In genomic region chrX:2298708-2299370, dm6 we compare ENCODE assay signal across 1 fruit fly cellular context.
TF ChIP-seq lines count a peak whose summit lies in the region.

No protein-coding gene starts in this region.

TF ChIP-seq in whole organism, embryonic, 481 proteins besides CTCF, POLR2A, EP300 and RAD21 (continued from another document and continues in another):
- TF ChIP-seq dmrt99B (tag; optimal IDR thresholded peaks at IDR 0.05; lab: Kevin White, UChicago): peak; percentile 87
- TF ChIP-seq CG7372 (GFP tag; IDR thresholded peaks at IDR 0.05; lab: Robert Waterston, UW): peak; percentile 47; the same call in 1 of the 2 replicates
- peak; percentile 94 for TF ChIP-seq Xrp1 (GFP tag; IDR thresholded peaks at IDR 0.05; lab: Robert Waterston, UW)
- TF ChIP-seq dpn (GFP tag; optimal IDR thresholded peaks at IDR 0.05; lab: Kevin White, UChicago): peak; percentile 69 to 79
- peak; percentile 76 for TF ChIP-seq seq (GFP tag; IDR thresholded peaks at IDR 0.05; lab: Robert Waterston, UW)
- TF ChIP-seq CG9437 (GFP tag; optimal IDR thresholded peaks at IDR 0.05; lab: Kevin White, UChicago): peak; percentile 70
- TF ChIP-seq Hr78 (GFP tag; optimal IDR thresholded peaks at IDR 0.05; lab: Kevin White, UChicago): peak in 1 of 2 experiments; percentile 58
- TF ChIP-seq Tbp (GFP tag; optimal IDR thresholded peaks at IDR 0.05; lab: Kevin White, UChicago): no peak
- TF ChIP-seq prd (optimal IDR thresholded peaks at IDR 0.05; lab: Kevin White, UChicago): no peak
- peak; percentile 89 for TF ChIP-seq prd (GFP tag; IDR thresholded peaks at IDR 0.05; lab: Robert Waterston, UW)
- TF ChIP-seq ro (GFP tag; IDR thresholded peaks at IDR 0.05; lab: Robert Waterston, UW): no peak
- TF ChIP-seq croc (GFP tag; conservative IDR thresholded peaks at IDR 0.05; lab: Robert Waterston, UW): peak; percentile 75
- peak; percentile 75 for TF ChIP-seq corto (GFP tag; optimal IDR thresholded peaks at IDR 0.05; lab: Kevin White, UChicago)
- no peak for TF ChIP-seq CG6272 (GFP tag; IDR thresholded peaks at IDR 0.05; lab: Robert Waterston, UW)
- peak; percentile 49; the same call in 1 of the 3 replicates for TF ChIP-seq CG11093 (GFP tag; IDR thresholded peaks at IDR 0.05; lab: Robert Waterston, UW)
- peak; percentile 49 for TF ChIP-seq Lhr (GFP tag; optimal IDR thresholded peaks at IDR 0.05; lab: Kevin White, UChicago)
- TF ChIP-seq mirr (GFP tag; optimal IDR thresholded peaks at IDR 0.05; lab: Kevin White, UChicago): no peak
- peak; percentile 70 for TF ChIP-seq Atf-2 (GFP tag; optimal IDR thresholded peaks at IDR 0.05; lab: Kevin White, UChicago)
- TF ChIP-seq gem (tag; optimal IDR thresholded peaks at IDR 0.05; lab: Kevin White, UChicago): peak; percentile 89
- peak; percentile 82 for TF ChIP-seq Rx (GFP tag; IDR thresholded peaks at IDR 0.05; lab: Robert Waterston, UW)
- peak; percentile 29 for TF ChIP-seq vfl (GFP tag; optimal IDR thresholded peaks at IDR 0.05; lab: Kevin White, UChicago)
- TF ChIP-seq Dp (GFP tag; optimal IDR thresholded peaks at IDR 0.05; lab: Kevin White, UChicago): no peak
- TF ChIP-seq twi (tag; optimal IDR thresholded peaks at IDR 0.05; lab: Kevin White, UChicago): peak; percentile 78
- peak; percentile 60 for TF ChIP-seq CG13123 (GFP tag; optimal IDR thresholded peaks at IDR 0.05; lab: Kevin White, UChicago)
- TF ChIP-seq CG3847 (GFP tag; IDR thresholded peaks at IDR 0.05; lab: Robert Waterston, UW): peak; percentile 48
- peak; percentile 81 for TF ChIP-seq Atf3 (GFP tag; optimal IDR thresholded peaks at IDR 0.05; lab: Kevin White, UChicago)
- peak; percentile 66; the same call in 2 of the 3 replicates for TF ChIP-seq dysf (GFP tag; IDR thresholded peaks at IDR 0.05; lab: Robert Waterston, UW)
- peak; percentile 73 for TF ChIP-seq sim (GFP tag; IDR thresholded peaks at IDR 0.05; lab: Robert Waterston, UW)
- TF ChIP-seq CG11723 (GFP tag; optimal IDR thresholded peaks at IDR 0.05; lab: Kevin White, UChicago): peak; percentile 72
- peak; percentile 70 for TF ChIP-seq pb (GFP tag; optimal IDR thresholded peaks at IDR 0.05; lab: Kevin White, UChicago)
- TF ChIP-seq D19B (GFP tag; optimal IDR thresholded peaks at IDR 0.05; lab: Kevin White, UChicago): no peak
- TF ChIP-seq BEAF-32 (GFP tag; optimal IDR thresholded peaks at IDR 0.05; lab: Kevin White, UChicago): no peak
- peak; percentile 83 for TF ChIP-seq CG10267 (tag; optimal IDR thresholded peaks at IDR 0.05; lab: Kevin White, UChicago)
- TF ChIP-seq CG6813 (GFP tag; optimal IDR thresholded peaks at IDR 0.05; lab: Kevin White, UChicago): peak; percentile 79
- peak; percentile 44 for TF ChIP-seq CG12299 (tag; optimal IDR thresholded peaks at IDR 0.05; lab: Kevin White, UChicago)
- no peak for TF ChIP-seq bowl (GFP tag; IDR thresholded peaks at IDR 0.05; lab: Robert Waterston, UW)
- peak; percentile 73 for TF ChIP-seq CrebB (tag; optimal IDR thresholded peaks at IDR 0.05; lab: Kevin White, UChicago)
- no peak for TF ChIP-seq hb (GFP tag; IDR thresholded peaks at IDR 0.05; lab: Robert Waterston, UW; ENCODE audit: partially characterized antibody)
- peak; percentile 78 for TF ChIP-seq CG33557 (GFP tag; optimal IDR thresholded peaks at IDR 0.05; lab: Kevin White, UChicago)
- peak; percentile 5 for TF ChIP-seq YL-1 (GFP tag; optimal IDR thresholded peaks at IDR 0.05; lab: Kevin White, UChicago)
- TF ChIP-seq vnd (GFP tag; IDR thresholded peaks at IDR 0.05; lab: Robert Waterston, UW; ENCODE audit: partially characterized antibody): no peak
- TF ChIP-seq Dll (GFP tag; IDR thresholded peaks at IDR 0.05; lab: Robert Waterston, UW; ENCODE audit: partially characterized antibody): no peak
- TF ChIP-seq Bgb (GFP tag; IDR thresholded peaks at IDR 0.05; lab: Robert Waterston, UW; ENCODE audit: partially characterized antibody): no peak
- peak; percentile 27 for TF ChIP-seq caup (GFP tag; optimal IDR thresholded peaks at IDR 0.05; lab: Kevin White, UChicago; ENCODE audit: severe bottlenecking)
- peak; percentile 84 for TF ChIP-seq ase (GFP tag; IDR thresholded peaks at IDR 0.05; lab: Robert Waterston, UW)
- TF ChIP-seq CG2875 (GFP tag; optimal IDR thresholded peaks at IDR 0.05; lab: Kevin White, UChicago): peak; percentile 77
- peak; percentile 79 for TF ChIP-seq ATbp (GFP tag; optimal IDR thresholded peaks at IDR 0.05; lab: Kevin White, UChicago)
- peak; percentile 32 for TF ChIP-seq kay (GFP tag; optimal IDR thresholded peaks at IDR 0.05; lab: Kevin White, UChicago)
- TF ChIP-seq dmrt11E (tag; optimal IDR thresholded peaks at IDR 0.05; lab: Kevin White, UChicago): peak; percentile 95
- no peak for TF ChIP-seq inv (GFP tag; IDR thresholded peaks at IDR 0.05; lab: Robert Waterston, UW; ENCODE audit: partially characterized antibody)
- peak; percentile 6 for TF ChIP-seq CG9797 (GFP tag; optimal IDR thresholded peaks at IDR 0.05; lab: Kevin White, UChicago)
- TF ChIP-seq luna (GFP tag; optimal IDR thresholded peaks at IDR 0.05; lab: Kevin White, UChicago): no peak
- peak; percentile 20 for TF ChIP-seq CG6854 (GFP tag; optimal IDR thresholded peaks at IDR 0.05; lab: Kevin White, UChicago)
- peak; percentile 54 for TF ChIP-seq HLH54F (GFP tag; optimal IDR thresholded peaks at IDR 0.05; lab: Kevin White, UChicago)
- TF ChIP-seq HmgZ (tag; optimal IDR thresholded peaks at IDR 0.05; lab: Kevin White, UChicago): peak; percentile 29
- peak; percentile 27 for TF ChIP-seq Hmr (GFP tag; optimal IDR thresholded peaks at IDR 0.05; lab: Kevin White, UChicago)
- peak; percentile 59 for TF ChIP-seq CG5180 (GFP tag; optimal IDR thresholded peaks at IDR 0.05; lab: Kevin White, UChicago)
- peak; percentile 72 for TF ChIP-seq Ada2b (GFP tag; IDR thresholded peaks at IDR 0.05; lab: Robert Waterston, UW)
- peak; percentile 87 for TF ChIP-seq Sox102F (GFP tag; optimal IDR thresholded peaks at IDR 0.05; lab: Kevin White, UChicago)
- TF ChIP-seq CG6254 (GFP tag; optimal IDR thresholded peaks at IDR 0.05; lab: Kevin White, UChicago): peak; percentile 72
- peak; percentile 71 for TF ChIP-seq CG12942 (GFP tag; optimal IDR thresholded peaks at IDR 0.05; lab: Kevin White, UChicago)
- peak; percentile 70 for TF ChIP-seq Chrac-16 (GFP tag; optimal IDR thresholded peaks at IDR 0.05; lab: Kevin White, UChicago)
- no peak for TF ChIP-seq zf30C (GFP tag; optimal IDR thresholded peaks at IDR 0.05; lab: Kevin White, UChicago)
- peak; percentile 7 for TF ChIP-seq D (optimal IDR thresholded peaks at IDR 0.05; lab: Kevin White, UChicago)
- peak; percentile 81 for TF ChIP-seq D (GFP tag; optimal IDR thresholded peaks at IDR 0.05; lab: Kevin White, UChicago)
- TF ChIP-seq hkb (optimal IDR thresholded peaks at IDR 0.05; lab: Kevin White, UChicago): no peak
- TF ChIP-seq hkb (GFP tag; IDR thresholded peaks at IDR 0.05; lab: Robert Waterston, UW): peak; percentile 87
- TF ChIP-seq Spps (tag; optimal IDR thresholded peaks at IDR 0.05; lab: Kevin White, UChicago): peak; percentile 85
- TF ChIP-seq bab2 (GFP tag; optimal IDR thresholded peaks at IDR 0.05; lab: Kevin White, UChicago): peak; percentile 70
- peak; percentile 95 for TF ChIP-seq ara (GFP tag; IDR thresholded peaks at IDR 0.05; lab: Robert Waterston, UW)
- peak; percentile 70 for TF ChIP-seq CG18599 (GFP tag; optimal IDR thresholded peaks at IDR 0.05; lab: Kevin White, UChicago)
- TF ChIP-seq CG18262 (tag; optimal IDR thresholded peaks at IDR 0.05; lab: Kevin White, UChicago): peak; percentile 93
- no peak for TF ChIP-seq CG11085 (GFP tag; IDR thresholded peaks at IDR 0.05; lab: Robert Waterston, UW)
- peak; percentile 53 for TF ChIP-seq eyg (GFP tag; optimal IDR thresholded peaks at IDR 0.05; lab: Kevin White, UChicago)
- no peak for TF ChIP-seq CG2120 (GFP tag; optimal IDR thresholded peaks at IDR 0.05; lab: Kevin White, UChicago)
- peak; percentile 53 for TF ChIP-seq disco-r (GFP tag; optimal IDR thresholded peaks at IDR 0.05; lab: Kevin White, UChicago)
- peak; percentile 27 for TF ChIP-seq Meics (GFP tag; optimal IDR thresholded peaks at IDR 0.05; lab: Kevin White, UChicago)
- no peak for TF ChIP-seq CG4328 (GFP tag; optimal IDR thresholded peaks at IDR 0.05; lab: Kevin White, UChicago)
- TF ChIP-seq CG9215 (GFP tag; IDR thresholded peaks at IDR 0.05; lab: Robert Waterston, UW): peak; percentile 27; the same call in 1 of the 2 replicates
- TF ChIP-seq crc (GFP tag; optimal IDR thresholded peaks at IDR 0.05; lab: Kevin White, UChicago): peak; percentile 52
- peak; percentile 1 for TF ChIP-seq Vsx1 (GFP tag; optimal IDR thresholded peaks at IDR 0.05; lab: Kevin White, UChicago)
- TF ChIP-seq jigr1 (GFP tag; IDR thresholded peaks at IDR 0.05; lab: Robert Waterston, UW): 0 out of 3 replicates have a peak, but pooled peaks have one; percentile 13
- peak; percentile 54 for TF ChIP-seq tup (GFP tag; optimal IDR thresholded peaks at IDR 0.05; lab: Kevin White, UChicago)
- TF ChIP-seq p53 (GFP tag; optimal IDR thresholded peaks at IDR 0.05; lab: Kevin White, UChicago): peak; percentile 60
- TF ChIP-seq CG9817 (tag; optimal IDR thresholded peaks at IDR 0.05; lab: Kevin White, UChicago): peak; percentile 19
- TF ChIP-seq ci (GFP tag; IDR thresholded peaks at IDR 0.05; lab: Robert Waterston, UW): peak; percentile 98
- TF ChIP-seq B-H1 (GFP tag; IDR thresholded peaks at IDR 0.05; lab: Robert Waterston, UW): peak; percentile 60; the same call in 2 of the 3 replicates
- TF ChIP-seq gcm (GFP tag; optimal IDR thresholded peaks at IDR 0.05; lab: Kevin White, UChicago): peak; percentile 89
- TF ChIP-seq chm (GFP tag; IDR thresholded peaks at IDR 0.05; lab: Robert Waterston, UW): peak; percentile 97
- TF ChIP-seq Fer1 (GFP tag; optimal IDR thresholded peaks at IDR 0.05; lab: Kevin White, UChicago): peak; percentile 35
- 0 out of 2 replicates have a peak, but pooled peaks have one; percentile 41 for TF ChIP-seq NFAT (GFP tag; IDR thresholded peaks at IDR 0.05; lab: Robert Waterston, UW)
- peak; percentile 93 for TF ChIP-seq otp (GFP tag; IDR thresholded peaks at IDR 0.05; lab: Robert Waterston, UW)
- TF ChIP-seq sug (tag; optimal IDR thresholded peaks at IDR 0.05; lab: Kevin White, UChicago): no peak
- peak; percentile 94 for TF ChIP-seq Drgx (GFP tag; IDR thresholded peaks at IDR 0.05; lab: Robert Waterston, UW)
- peak; percentile 67 for TF ChIP-seq en (GFP tag; optimal IDR thresholded peaks at IDR 0.05; lab: Kevin White, UChicago)
- TF ChIP-seq grau (tag; optimal IDR thresholded peaks at IDR 0.05; lab: Kevin White, UChicago): peak; percentile 76
- TF ChIP-seq zfh1 (GFP tag; IDR thresholded peaks at IDR 0.05; lab: Robert Waterston, UW): peak; percentile 95
- peak; percentile 40 for TF ChIP-seq Jarid2 (GFP tag; optimal IDR thresholded peaks at IDR 0.05; lab: Kevin White, UChicago)
- no peak for TF ChIP-seq CG9932 (GFP tag; IDR thresholded peaks at IDR 0.05; lab: Robert Waterston, UW)
- TF ChIP-seq NC2β (GFP tag; optimal IDR thresholded peaks at IDR 0.05; lab: Kevin White, UChicago): peak; percentile 84
- peak; percentile 70 for TF ChIP-seq CG7786 (GFP tag; optimal IDR thresholded peaks at IDR 0.05; lab: Kevin White, UChicago)
- no peak for TF ChIP-seq CG7928 (GFP tag; optimal IDR thresholded peaks at IDR 0.05; lab: Kevin White, UChicago)
- peak; percentile 76 for TF ChIP-seq CoRest (tag; optimal IDR thresholded peaks at IDR 0.05; lab: Kevin White, UChicago)
- TF ChIP-seq dati (GFP tag; IDR thresholded peaks at IDR 0.05; lab: Robert Waterston, UW): peak; percentile 47; the same call in 1 of the 2 replicates
- peak; percentile 67 for TF ChIP-seq tgo (GFP tag; IDR thresholded peaks at IDR 0.05; lab: Robert Waterston, UW)
- TF ChIP-seq CG15479 (GFP tag; optimal IDR thresholded peaks at IDR 0.05; lab: Kevin White, UChicago): peak; percentile 65
- TF ChIP-seq CG7839 (tag; optimal IDR thresholded peaks at IDR 0.05; lab: Kevin White, UChicago): peak; percentile 80
- TF ChIP-seq CG5953 (GFP tag; IDR thresholded peaks at IDR 0.05; lab: Robert Waterston, UW): peak; percentile 77
- peak; percentile 62 for TF ChIP-seq tx (GFP tag; optimal IDR thresholded peaks at IDR 0.05; lab: Kevin White, UChicago)
- peak; percentile 91 for TF ChIP-seq lbe (GFP tag; optimal IDR thresholded peaks at IDR 0.05; lab: Kevin White, UChicago)
- TF ChIP-seq slp2 (GFP tag; optimal IDR thresholded peaks at IDR 0.05; lab: Kevin White, UChicago): peak; percentile 59
- TF ChIP-seq gce (GFP tag; IDR thresholded peaks at IDR 0.05; lab: Robert Waterston, UW): peak; percentile 85
- peak; percentile 71 for TF ChIP-seq CG11398 (GFP tag; optimal IDR thresholded peaks at IDR 0.05; lab: Kevin White, UChicago)
- peak; percentile 78 for TF ChIP-seq CG14050 (GFP tag; IDR thresholded peaks at IDR 0.05; lab: Robert Waterston, UW)
- peak; percentile 70 for TF ChIP-seq maf-S (GFP tag; optimal IDR thresholded peaks at IDR 0.05; lab: Kevin White, UChicago)
- no peak for TF ChIP-seq knrl (GFP tag; IDR thresholded peaks at IDR 0.05; lab: Robert Waterston, UW; ENCODE audit: partially characterized antibody)
- TF ChIP-seq Stat92E (GFP tag; optimal IDR thresholded peaks at IDR 0.05; lab: Kevin White, UChicago): peak in 1 of 3 experiments; percentile 91
- peak; percentile 41; the same call in 1 of the 2 replicates for TF ChIP-seq CG14667 (GFP tag; IDR thresholded peaks at IDR 0.05; lab: Robert Waterston, UW)
- TF ChIP-seq CG8290 (GFP tag; optimal IDR thresholded peaks at IDR 0.05; lab: Kevin White, UChicago): peak; percentile 77
- TF ChIP-seq CG8290 (tag; optimal IDR thresholded peaks at IDR 0.05; lab: Kevin White, UChicago): peak; percentile 54 to 75
- no peak for TF ChIP-seq h (optimal IDR thresholded peaks at IDR 0.05; lab: Kevin White, UChicago)
- TF ChIP-seq Scr (GFP tag; IDR thresholded peaks at IDR 0.05; lab: Robert Waterston, UW; ENCODE audit: partially characterized antibody): no peak
- no peak for TF ChIP-seq CG14965 (GFP tag; optimal IDR thresholded peaks at IDR 0.05; lab: Kevin White, UChicago; ENCODE audit: borderline replicate concordance)
- peak; percentile 69 for TF ChIP-seq Deaf1 (tag; optimal IDR thresholded peaks at IDR 0.05; lab: Kevin White, UChicago)
- no peak for TF ChIP-seq CG2129 (GFP tag; IDR thresholded peaks at IDR 0.05; lab: Robert Waterston, UW; ENCODE audit: partially characterized antibody)
- peak; percentile 74 for TF ChIP-seq NfI (GFP tag; optimal IDR thresholded peaks at IDR 0.05; lab: Kevin White, UChicago)
- no peak for TF ChIP-seq C15 (GFP tag; IDR thresholded peaks at IDR 0.05; lab: Robert Waterston, UW)
- peak; percentile 92 for TF ChIP-seq sens-2 (GFP tag; IDR thresholded peaks at IDR 0.05; lab: Robert Waterston, UW)
- TF ChIP-seq CG10431 (GFP tag; optimal IDR thresholded peaks at IDR 0.05; lab: Kevin White, UChicago): peak; percentile 55
- TF ChIP-seq CG1024 (GFP tag; IDR thresholded peaks at IDR 0.05; lab: Robert Waterston, UW): peak; percentile 76
- no peak for TF ChIP-seq zfh2 (GFP tag; optimal IDR thresholded peaks at IDR 0.05; lab: Kevin White, UChicago)
